Fruit fly (Drosophila melanogaster) whole organism, wandering third instar larva: ENCODE data around the gene rost.
A peak's percentile ranks its signal among the peaks of the same experiment; 100 is the strongest.

Experiments
- OdsH ChIP-seq: fragments of 200-800 bp; sonication (Bioruptor generic); optimal IDR thresholded peaks from 2 replicates; lab custom pipeline; 2016; ENCODE audit warnings: missing biosample characterization, mild to moderate bottlenecking, missing genetic modification characterization
- dl ChIP-seq, 2 experiments: fragments of 175-275, 200-275 bp in 1 of 2; fragments of 200-275 bp in 1 of 2; sonication (Bioruptor generic); optimal IDR thresholded peaks; lab custom pipeline; 2018; ENCODE audit warnings: mild to moderate bottlenecking in 2 of 2, missing biosample characterization in 2 of 2, missing genetic modification characterization in 2 of 2, moderate library complexity in 2 of 2; ENCODE audit not compliant: partially characterized antibody in 2 of 2, insufficient read depth in 1 of 2
- dsf ChIP-seq: sonication (Bioruptor generic); optimal IDR thresholded peaks from 2 replicates; lab custom pipeline; 2016; ENCODE audit warnings: missing biosample characterization, missing genetic modification characterization, borderline replicate concordance
- h ChIP-seq: fragments of 200-800 bp; sonication (Bioruptor generic); optimal IDR thresholded peaks from 3 replicates; lab custom pipeline; 2016; ENCODE audit warnings: missing biosample characterization, mild to moderate bottlenecking, missing genetic modification characterization

DNA sequence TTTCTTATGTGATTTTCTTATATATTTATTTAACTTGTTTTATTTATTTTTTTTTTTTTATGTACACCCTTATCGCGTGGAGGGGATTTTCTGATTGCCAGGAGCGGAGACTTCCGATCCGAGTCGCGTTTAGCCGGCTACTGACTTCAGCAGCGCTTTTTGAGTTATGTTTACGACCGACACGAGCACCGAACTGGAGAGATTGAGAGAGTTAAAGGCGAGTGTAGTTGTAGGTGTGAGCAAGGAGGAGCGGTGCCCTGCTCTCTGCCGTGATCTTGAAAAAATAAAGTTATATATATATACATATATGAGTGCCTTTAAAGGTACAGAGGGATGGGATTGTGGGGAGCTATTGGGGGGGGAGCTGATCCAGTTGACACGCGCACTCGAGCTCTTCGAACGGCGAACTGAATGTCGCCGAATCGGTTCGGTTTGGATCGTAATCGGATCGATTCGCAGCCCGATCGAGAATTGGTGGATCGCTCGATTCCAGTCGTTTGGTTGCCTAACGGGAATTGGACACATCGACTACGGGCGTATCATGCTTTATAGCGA lies at the start of gene rost:
- TF ChIP-seq h (GFP tag; lab: Kevin White, UChicago) (peak; percentile 63), OdsH (no peak), dsf (GFP tag; lab: Kevin White, UChicago) (no peak), dl (GFP tag; optimal IDR thresholded peaks at IDR 0.05; lab: Kevin White, UChicago; ENCODE audit: insufficient read depth in 1 of 2, partially characterized antibody in 2 of 2) (peak in 1 of 2 experiments; percentile 68)
